Worm (Caenorhabditis elegans) whole organism, late embryonic: ENCODE results near the gene srw-43.

Source experiments
- ahr-1 ChIP-seq: sonication (generic microtip); optimal IDR thresholded peaks from 2 replicates; lab custom pipeline; 2016; ENCODE audit warnings: missing genetic modification characterization, missing compliant biosample characterization
- ama-1 ChIP-seq: fragments of 150-350 bp; optimal IDR thresholded peaks from 2 replicates; lab custom pipeline; 2014
- ceh-18 ChIP-seq: sonication (generic microtip); optimal IDR thresholded peaks from 2 replicates; lab custom pipeline; 2016; ENCODE audit warnings: missing genetic modification characterization, missing compliant biosample characterization
- dve-1 ChIP-seq: sonication (generic microtip); optimal IDR thresholded peaks from 2 replicates; lab custom pipeline; 2017; ENCODE audit warnings: antibody characterized with exemption, mild to moderate bottlenecking, missing genetic modification characterization, missing compliant biosample characterization
- ets-4 ChIP-seq: sonication (generic microtip); optimal IDR thresholded peaks from 2 replicates; lab custom pipeline; 2016; ENCODE audit warnings: missing genetic modification characterization, missing compliant biosample characterization
- tbx-7 ChIP-seq: sonication (generic microtip); optimal IDR thresholded peaks from 2 replicates; lab custom pipeline; 2016; ENCODE audit warnings: missing genotype, missing genetic modification characterization, missing compliant biosample characterization
- unc-86 ChIP-seq: sonication (generic microtip); optimal IDR thresholded peaks from 2 replicates; lab custom pipeline; 2016; ENCODE audit warnings: missing genetic modification characterization, missing compliant biosample characterization

DNA sequence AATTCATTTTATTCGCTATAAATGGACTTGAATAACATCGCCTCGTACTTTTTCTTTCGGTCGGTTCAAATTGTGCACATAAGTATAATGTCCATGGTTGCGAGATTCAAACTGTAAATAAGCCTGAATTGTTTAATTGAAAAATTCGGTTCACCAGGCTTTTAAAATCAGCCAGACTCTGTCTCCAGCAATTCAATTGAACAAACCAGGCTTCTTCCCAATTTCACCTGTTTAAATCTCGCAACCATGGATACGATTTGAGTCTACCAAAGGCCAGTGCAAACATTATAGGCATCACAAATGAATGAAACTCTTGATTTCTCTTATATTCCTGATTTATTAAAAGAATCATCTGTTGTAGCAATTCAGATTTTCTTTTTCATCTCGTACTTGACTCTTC, 45.8 kb downstream of the srw-43 start, which contains the start of gene srz-100:
- TF ChIP-seq unc-86 (tag; lab: Kevin White, UChicago): no peak
- no peak for TF ChIP-seq ahr-1 (tag; lab: Kevin White, UChicago)
- TF ChIP-seq dve-1 (tag; lab: Kevin White, UChicago): no peak
- TF ChIP-seq ama-1: no peak
- TF ChIP-seq ceh-18: no peak
- no peak for TF ChIP-seq tbx-7
- no peak for TF ChIP-seq ets-4 (tag; lab: Kevin White, UChicago)
